Worm (Caenorhabditis elegans): ENCODE data around the gene ltah-1.2.

ltah-1.2 gene

ce11 chrIV:3659951-3660350 is 47.1 kb upstream of the ltah-1.2 start:
- TF ChIP-seq unc-130 (GFP tag; optimal IDR thresholded peaks at IDR 0.05) (no peak), die-1 (tag; optimal IDR thresholded peaks at IDR 0.05) (no peak), zim-3 (tag; optimal IDR thresholded peaks at IDR 0.05) (no peak), ztf-26 (tag; optimal IDR thresholded peaks at IDR 0.05) (no peak), F39B2.1 (GFP tag; IDR thresholded peaks at IDR 0.05) (no peak), bed-1 (GFP tag; IDR thresholded peaks at IDR 0.05) (no peak), ama-1 (optimal IDR thresholded peaks at IDR 0.05) (no peak), ama-1 (GFP tag; optimal IDR thresholded peaks at IDR 0.05) (no peak), D2030.7 (GFP tag; IDR thresholded peaks at IDR 0.05) (no peak)

ce11 chrIV:3655896-3656295 is 43.0 kb upstream of the ltah-1.2 start:
- TF ChIP-seq let-526 (GFP tag; IDR thresholded peaks at IDR 0.05) = no peak
- no peak for TF ChIP-seq ama-1 (optimal IDR thresholded peaks at IDR 0.05)
- TF ChIP-seq ama-1 (GFP tag; optimal IDR thresholded peaks at IDR 0.05) = no peak
- no peak for TF ChIP-seq ztf-26 (tag; optimal IDR thresholded peaks at IDR 0.05)
- no peak for TF ChIP-seq F39B2.1 (GFP tag; IDR thresholded peaks at IDR 0.05)
- TF ChIP-seq zfh-2 (GFP tag; conservative IDR thresholded peaks at IDR 0.05) = no peak
- TF ChIP-seq lin-54 (GFP tag; optimal IDR thresholded peaks at IDR 0.05) = no peak
- no peak for TF ChIP-seq lir-1 (GFP tag; conservative IDR thresholded peaks at IDR 0.05)
- TF ChIP-seq ztf-3 (GFP tag; optimal IDR thresholded peaks at IDR 0.05) = no peak

ce11 chrIV:3654823-3655222 is 42.0 kb upstream of the ltah-1.2 start:
- TF ChIP-seq madf-3 (GFP tag; IDR thresholded peaks at IDR 0.05) = no peak
- no peak for TF ChIP-seq hlh-26 (GFP tag; conservative IDR thresholded peaks at IDR 0.05)

- TF ChIP-seq lin-26 (GFP tag; IDR thresholded peaks at IDR 0.05) = peak; percentile 66; the same call in 1 of the 2 replicates
- no peak for TF ChIP-seq nfya-1 (tag; optimal IDR thresholded peaks at IDR 0.05; ENCODE audit: borderline replicate concordance, insufficient read depth)
- no peak for TF ChIP-seq fkh-3 (tag; optimal IDR thresholded peaks at IDR 0.05)
- TF ChIP-seq ztf-18 (tag; optimal IDR thresholded peaks at IDR 0.05) = no peak
- TF ChIP-seq dpff-1 (tag; optimal IDR thresholded peaks at IDR 0.05) = no peak
- TF ChIP-seq T26A5.8 (tag; optimal IDR thresholded peaks at IDR 0.05) = no peak
- no peak for TF ChIP-seq akir-1 (GFP tag; optimal IDR thresholded peaks at IDR 0.05)
- peak; percentile 70 for TF ChIP-seq zfh-2 (GFP tag; conservative IDR thresholded peaks at IDR 0.05)
- TF ChIP-seq chd-7 (tag; optimal IDR thresholded peaks at IDR 0.05) = peak; percentile 41
- TF ChIP-seq somi-1 (GFP tag; optimal IDR thresholded peaks at IDR 0.05) = peak; percentile 88
- TF ChIP-seq ets-4 (GFP tag; optimal IDR thresholded peaks at IDR 0.05) = no peak
- TF ChIP-seq T07F8.4 (tag; optimal IDR thresholded peaks at IDR 0.05) = no peak
- no peak for TF ChIP-seq F57C9.4 (tag; optimal IDR thresholded peaks at IDR 0.05)
- TF ChIP-seq ceh-91 (GFP tag; IDR thresholded peaks at IDR 0.05) = no peak
- TF ChIP-seq Y56A3A.18 (GFP tag; IDR thresholded peaks at IDR 0.05) = no peak
- peak; percentile 62; the same call in 1 of the 2 replicates for TF ChIP-seq hsf-1 (GFP tag; IDR thresholded peaks at IDR 0.05)
- 0 out of 2 replicates have a peak, but pooled peaks have one; percentile 17 for TF ChIP-seq C06A6.2 (GFP tag; conservative IDR thresholded peaks at IDR 0.05)
- no peak for TF ChIP-seq F22D6.2 (tag; optimal IDR thresholded peaks at IDR 0.05)
- no peak for TF ChIP-seq Y53G8AR.9 (GFP tag; conservative IDR thresholded peaks at IDR 0.05)
- no peak for TF ChIP-seq mxl-1 (tag; optimal IDR thresholded peaks at IDR 0.05)
- peak; percentile 82 for TF ChIP-seq K11D2.4 (GFP tag; IDR thresholded peaks at IDR 0.05)
- TF ChIP-seq F57A8.1 (GFP tag; optimal IDR thresholded peaks at IDR 0.05) = no peak
- no peak for TF ChIP-seq hrde-1 (tag; optimal IDR thresholded peaks at IDR 0.05; ENCODE audit: borderline replicate concordance)
- TF ChIP-seq B0336.3 (GFP tag; IDR thresholded peaks at IDR 0.05) = 0 out of 2 replicates have a peak, but pooled peaks have one; percentile 23
- TF ChIP-seq ztf-26 (tag; optimal IDR thresholded peaks at IDR 0.05) = peak; percentile 67
- TF ChIP-seq ceh-40 (GFP tag; IDR thresholded peaks at IDR 0.05) = no peak
- peak; percentile 14 for TF ChIP-seq K12H6.12 (tag; optimal IDR thresholded peaks at IDR 0.05)
- no peak for TF ChIP-seq nfya-2 (GFP tag; IDR thresholded peaks at IDR 0.05)
- TF ChIP-seq egl-44 (GFP tag; IDR thresholded peaks at IDR 0.05) = 0 out of 2 replicates have a peak, but pooled peaks have one; percentile 53
- TF ChIP-seq die-1 (tag; optimal IDR thresholded peaks at IDR 0.05) = no peak
Measured at ce11 chrIV:3654214-3654613, 41.3 kb upstream of the ltah-1.2 start.

Data from whole organism, young adult.